Worm (Caenorhabditis elegans): ENCODE results near the gene ran-1.

DNA sequence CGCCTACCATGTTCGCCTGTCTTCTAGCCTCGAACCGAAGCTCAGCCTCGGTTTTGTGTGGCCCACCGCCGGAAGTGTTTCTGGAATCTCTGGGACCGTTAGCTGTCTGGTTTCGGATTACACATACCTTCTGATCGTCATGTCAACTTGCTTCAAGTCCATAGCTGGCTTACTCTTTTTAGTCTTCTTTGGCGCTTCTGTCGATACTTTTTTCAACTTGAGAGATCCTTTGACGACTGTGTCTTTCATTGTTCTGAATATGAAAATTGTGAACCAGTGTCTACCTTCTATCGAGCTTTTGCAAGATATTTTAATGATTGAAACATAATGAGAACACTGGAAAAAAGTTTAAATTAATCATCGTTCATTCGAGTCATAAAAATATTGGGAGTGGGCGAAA, 7.0 kb downstream of the ran-1 start, which contains the start of gene K01G5.8:
- TF ChIP-seq W03F9.2 (tag; optimal IDR thresholded peaks at IDR 0.05), result no peak
- TF ChIP-seq him-1 (tag; optimal IDR thresholded peaks at IDR 0.05), result no peak

Measured in whole organism, L4/young adult.